Worm (Caenorhabditis elegans): ENCODE data around the gene C47E12.11.

DNA sequence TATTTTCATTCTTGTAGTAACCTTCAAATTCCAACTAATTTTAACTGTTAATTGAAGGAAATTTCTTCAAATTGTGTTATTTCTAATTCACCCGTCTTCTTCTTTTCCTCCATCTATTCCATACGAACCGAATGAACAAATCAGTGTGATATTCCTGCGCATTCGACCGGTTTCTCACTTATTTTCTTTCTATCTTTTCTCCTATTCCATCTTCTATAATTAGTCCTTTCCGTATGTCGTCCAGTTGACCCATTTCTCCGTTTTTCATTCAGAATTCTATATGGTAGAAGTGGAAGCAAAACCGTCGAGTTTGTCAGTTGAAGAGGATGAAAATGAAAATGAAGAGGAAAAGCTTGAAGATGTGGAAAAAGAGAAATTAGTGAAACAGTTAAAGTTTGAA, 40.3 kb downstream of the C47E12.11 start, which contains the start of gene magu-4:
- TF ChIP-seq lin-13 (GFP tag; optimal IDR thresholded peaks at IDR 0.05) (no peak), lsy-2 (tag; optimal IDR thresholded peaks at IDR 0.05) (no peak)

Data from whole organism, L4 larva.